Fruit fly (Drosophila melanogaster): ENCODE data around the gene CG5391.
A peak's percentile ranks its signal among the peaks of the same experiment; 100 is the strongest.

CG5391 gene

dm6 chr3R:22356464-22357410 is 22.8 kb upstream of the CG5391 start, which contains the start of gene Sar1:
Sar1 (plus strand) TSS chr3R:22356685.
- no peak for TF ChIP-seq Abd-B (GFP tag; optimal IDR thresholded peaks at IDR 0.05)
- TF ChIP-seq psq (GFP tag; optimal IDR thresholded peaks at IDR 0.05), result no peak
- TF ChIP-seq fru (GFP tag; optimal IDR thresholded peaks at IDR 0.05), result no peak
- TF ChIP-seq HLH106 (tag; optimal IDR thresholded peaks at IDR 0.05), result peak; percentile 31
- TF ChIP-seq sv (GFP tag; optimal IDR thresholded peaks at IDR 0.05), result no peak
- TF ChIP-seq h (GFP tag; optimal IDR thresholded peaks at IDR 0.05), result peak; percentile 30
- TF ChIP-seq Myc (optimal IDR thresholded peaks at IDR 0.05), result peak; percentile 10
- TF ChIP-seq GATAd (GFP tag; optimal IDR thresholded peaks at IDR 0.05), result no peak
- TF ChIP-seq br (GFP tag; optimal IDR thresholded peaks at IDR 0.05), result peak; percentile 10
- no peak for TF ChIP-seq Dif (GFP tag; optimal IDR thresholded peaks at IDR 0.05; ENCODE audit: partially characterized antibody)
- TF ChIP-seq OdsH (GFP tag; optimal IDR thresholded peaks at IDR 0.05), result no peak
- no peak for TF ChIP-seq pan (optimal IDR thresholded peaks at IDR 0.05)
- TF ChIP-seq N (GFP tag; optimal IDR thresholded peaks at IDR 0.05), result peak; percentile 30
- no peak for TF ChIP-seq Hr83 (GFP tag; optimal IDR thresholded peaks at IDR 0.05; ENCODE audit: poor library complexity, severe bottlenecking)
- TF ChIP-seq Sp1 (GFP tag; optimal IDR thresholded peaks at IDR 0.05), result no peak
- no peak for TF ChIP-seq Hr78 (GFP tag; optimal IDR thresholded peaks at IDR 0.05)
- no peak for TF ChIP-seq CrebA (GFP tag; optimal IDR thresholded peaks at IDR 0.05; ENCODE audit: borderline replicate concordance)
- no peak for TF ChIP-seq Jra (GFP tag; optimal IDR thresholded peaks at IDR 0.05)
- peak in 1 of 2 experiments; percentile 34 for TF ChIP-seq foxo (GFP tag; optimal IDR thresholded peaks at IDR 0.05)
- no peak for TF ChIP-seq tai (GFP tag; optimal IDR thresholded peaks at IDR 0.05)
- no peak for TF ChIP-seq Mio (GFP tag; optimal IDR thresholded peaks at IDR 0.05)
- TF ChIP-seq Vsx2 (GFP tag; optimal IDR thresholded peaks at IDR 0.05; ENCODE audit: partially characterized antibody), result peak; percentile 82
- no peak for TF ChIP-seq brk (GFP tag; optimal IDR thresholded peaks at IDR 0.05)
- TF ChIP-seq CG32264 (GFP tag; optimal IDR thresholded peaks at IDR 0.05), result no peak
- no peak for TF ChIP-seq Hnf4 (GFP tag; optimal IDR thresholded peaks at IDR 0.05)
- no peak for TF ChIP-seq rgr (GFP tag; optimal IDR thresholded peaks at IDR 0.05)
- TF ChIP-seq sage (GFP tag; optimal IDR thresholded peaks at IDR 0.05), result no peak
- TF ChIP-seq usp (GFP tag; optimal IDR thresholded peaks at IDR 0.05), result no peak

DNA sequence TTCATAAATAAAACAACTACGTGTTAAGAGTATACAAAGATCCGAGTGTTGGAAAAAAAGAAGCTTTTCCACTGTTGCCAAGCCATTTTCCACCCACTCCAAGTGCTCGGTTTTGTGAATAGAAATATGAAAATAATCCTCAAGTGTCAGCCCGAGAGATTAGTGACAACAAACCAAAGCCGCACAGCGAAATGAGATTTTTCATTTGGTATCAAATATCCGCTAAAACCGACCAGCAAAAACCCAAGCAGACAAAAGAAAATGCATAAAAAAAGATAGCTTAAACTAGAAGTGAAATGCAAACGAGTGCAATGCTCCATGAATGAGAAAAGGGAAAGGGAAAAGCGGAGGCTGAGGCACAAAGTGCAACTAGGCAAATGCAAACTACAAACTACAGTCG is 17.4 kb upstream of the CG5391 start, which contains the start of gene rdhB:
rdhB (plus strand) TSS at position 301 of the 400 bp plus-strand sequence.
- TF ChIP-seq Hnf4 (GFP tag; optimal IDR thresholded peaks at IDR 0.05) (no peak), Hr83 (GFP tag; optimal IDR thresholded peaks at IDR 0.05; ENCODE audit: poor library complexity, severe bottlenecking) (no peak), lola (GFP tag; optimal IDR thresholded peaks at IDR 0.05) (no peak), pan (optimal IDR thresholded peaks at IDR 0.05) (no peak), Hr78 (GFP tag; optimal IDR thresholded peaks at IDR 0.05) (no peak), h (GFP tag; optimal IDR thresholded peaks at IDR 0.05) (no peak), br (GFP tag; optimal IDR thresholded peaks at IDR 0.05) (no peak), N (GFP tag; optimal IDR thresholded peaks at IDR 0.05) (no peak), sage (GFP tag; optimal IDR thresholded peaks at IDR 0.05) (no peak), OdsH (GFP tag; optimal IDR thresholded peaks at IDR 0.05) (no peak), usp (GFP tag; optimal IDR thresholded peaks at IDR 0.05) (no peak), Mio (GFP tag; optimal IDR thresholded peaks at IDR 0.05) (no peak), Rel (GFP tag; optimal IDR thresholded peaks at IDR 0.05) (no peak), Rel (tag; optimal IDR thresholded peaks at IDR 0.05) (no peak), woc (GFP tag; optimal IDR thresholded peaks at IDR 0.05) (no peak)

- TF ChIP-seq br (GFP tag; optimal IDR thresholded peaks at IDR 0.05), result no peak
- no peak for TF ChIP-seq CG9705 (GFP tag; optimal IDR thresholded peaks at IDR 0.05)
- TF ChIP-seq Dfd (GFP tag; optimal IDR thresholded peaks at IDR 0.05), result no peak
- TF ChIP-seq CG32264 (GFP tag; optimal IDR thresholded peaks at IDR 0.05), result no peak
- no peak for TF ChIP-seq sv (GFP tag; optimal IDR thresholded peaks at IDR 0.05)
- no peak for TF ChIP-seq Jra (GFP tag; optimal IDR thresholded peaks at IDR 0.05)
- no peak for TF ChIP-seq Rel (GFP tag; optimal IDR thresholded peaks at IDR 0.05)
- TF ChIP-seq Rel (tag; optimal IDR thresholded peaks at IDR 0.05), result no peak
- no peak for TF ChIP-seq Dif (GFP tag; optimal IDR thresholded peaks at IDR 0.05; ENCODE audit: partially characterized antibody)
- TF ChIP-seq HLH106 (tag; optimal IDR thresholded peaks at IDR 0.05), result no peak
- TF ChIP-seq dmrt93B (GFP tag; optimal IDR thresholded peaks at IDR 0.05), result no peak
- TF ChIP-seq rgr (GFP tag; optimal IDR thresholded peaks at IDR 0.05), result no peak
- TF ChIP-seq lola (GFP tag; optimal IDR thresholded peaks at IDR 0.05), result no peak
- TF ChIP-seq h (GFP tag; optimal IDR thresholded peaks at IDR 0.05), result no peak
Observed at dm6 chr3R:22342708-22343107, 8.8 kb upstream of the CG5391 start.
